Worm (Caenorhabditis elegans): ENCODE measurements around the gene hpk-1.

Gene hpk-1

DNA sequence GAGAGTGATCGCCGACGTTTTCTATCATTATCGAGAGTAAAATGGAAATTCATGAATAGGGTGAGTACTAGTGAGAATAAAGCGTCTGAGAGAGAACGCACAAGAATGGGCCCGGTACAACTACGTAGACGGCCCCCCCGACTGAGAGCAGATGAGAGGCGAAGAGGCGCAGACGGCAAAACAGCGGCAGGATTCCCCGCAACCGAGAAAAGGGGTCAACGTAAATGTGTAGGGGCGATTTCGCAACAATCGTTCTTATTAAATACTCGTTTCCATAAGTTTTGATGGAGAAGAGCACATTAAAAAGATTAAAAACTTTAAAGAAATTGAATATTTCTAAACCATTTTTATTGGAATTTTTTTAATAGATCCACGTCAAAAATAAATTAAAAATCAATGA lies 2.4 kb downstream of the hpk-1 start:
- TF ChIP-seq egl-27 (tag; optimal IDR thresholded peaks at IDR 0.05), result no peak
- TF ChIP-seq crh-2 (tag; optimal IDR thresholded peaks at IDR 0.05), result no peak
- peak; percentile 21 for TF ChIP-seq F13H6.1 (tag; optimal IDR thresholded peaks at IDR 0.05)
- no peak for TF ChIP-seq ceh-82 (tag; optimal IDR thresholded peaks at IDR 0.05)
- no peak for TF ChIP-seq elt-3 (tag; optimal IDR thresholded peaks at IDR 0.05)
- no peak for TF ChIP-seq ztf-11 (tag; optimal IDR thresholded peaks at IDR 0.05)
- TF ChIP-seq C34F6.9 (tag; optimal IDR thresholded peaks at IDR 0.05), result peak; percentile 36
- TF ChIP-seq ceh-16 (tag; optimal IDR thresholded peaks at IDR 0.05), result no peak
- TF ChIP-seq gmeb-1 (tag; optimal IDR thresholded peaks at IDR 0.05), result no peak
- TF ChIP-seq ZK546.5 (tag; optimal IDR thresholded peaks at IDR 0.05), result no peak
- TF ChIP-seq nhr-129 (tag; optimal IDR thresholded peaks at IDR 0.05), result no peak
- no peak for TF ChIP-seq dmd-4 (tag; optimal IDR thresholded peaks at IDR 0.05)
- TF ChIP-seq mbf-1 (tag; optimal IDR thresholded peaks at IDR 0.05), result no peak
- no peak for TF ChIP-seq nhr-11 (tag; optimal IDR thresholded peaks at IDR 0.05)
- no peak for TF ChIP-seq ama-1 (optimal IDR thresholded peaks at IDR 0.05)
- peak; percentile 44 for TF ChIP-seq sma-9 (GFP tag; optimal IDR thresholded peaks at IDR 0.05)
- TF ChIP-seq sma-9 (tag; optimal IDR thresholded peaks at IDR 0.05), result no peak
- no peak for TF ChIP-seq nhr-23 (tag; optimal IDR thresholded peaks at IDR 0.05)
- no peak for TF ChIP-seq ztf-1 (GFP tag; conservative IDR thresholded peaks at IDR 0.05)
- TF ChIP-seq fos-1 (tag; optimal IDR thresholded peaks at IDR 0.05), result no peak
- TF ChIP-seq nhr-12 (tag; optimal IDR thresholded peaks at IDR 0.05), result no peak
- TF ChIP-seq unc-55 (GFP tag; optimal IDR thresholded peaks at IDR 0.05), result peak; percentile 51
- TF ChIP-seq peb-1 (tag; optimal IDR thresholded peaks at IDR 0.05), result no peak
- TF ChIP-seq mdl-1 (tag; optimal IDR thresholded peaks at IDR 0.05), result no peak
- no peak for TF ChIP-seq nhr-237 (tag; optimal IDR thresholded peaks at IDR 0.05)
- no peak for TF ChIP-seq Y55F3AM.14 (GFP tag; optimal IDR thresholded peaks at IDR 0.05)
- TF ChIP-seq lsy-2 (tag; optimal IDR thresholded peaks at IDR 0.05), result peak in 1 of 2 experiments; percentile 4
- TF ChIP-seq lin-13 (GFP tag; optimal IDR thresholded peaks at IDR 0.05), result no peak

DNA sequence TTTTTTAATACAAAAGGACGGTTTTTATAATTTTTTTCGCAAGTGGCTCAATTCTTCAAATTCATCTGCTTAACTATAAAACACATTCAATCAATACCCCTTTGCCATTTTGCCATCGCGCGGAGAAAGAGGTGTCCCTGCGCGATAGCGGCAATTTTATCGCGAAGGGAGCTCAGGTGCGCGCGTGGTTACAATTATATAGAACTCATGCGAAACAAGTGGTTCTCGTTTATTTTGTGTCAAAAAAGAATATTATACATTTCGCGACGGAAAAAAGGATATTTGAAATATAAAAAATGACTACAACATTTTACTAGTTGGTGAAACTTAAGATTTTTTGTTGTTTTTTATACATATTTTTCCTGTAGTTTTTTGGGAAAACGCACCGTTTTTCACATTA lies 8.0 kb downstream of the hpk-1 start:
- TF ChIP-seq fos-1 (tag; optimal IDR thresholded peaks at IDR 0.05) (peak; percentile 99), sma-9 (GFP tag; optimal IDR thresholded peaks at IDR 0.05) (peak; percentile 99), sma-9 (tag; optimal IDR thresholded peaks at IDR 0.05) (no peak), nhr-11 (tag; optimal IDR thresholded peaks at IDR 0.05) (peak; percentile 87), ceh-16 (tag; optimal IDR thresholded peaks at IDR 0.05) (peak; percentile 96), ama-1 (optimal IDR thresholded peaks at IDR 0.05) (peak; percentile 66), zag-1 (tag; optimal IDR thresholded peaks at IDR 0.05) (peak; percentile 99), C34F6.9 (tag; optimal IDR thresholded peaks at IDR 0.05) (peak; percentile 99), unc-55 (GFP tag; optimal IDR thresholded peaks at IDR 0.05) (peak; percentile 99), lin-13 (GFP tag; optimal IDR thresholded peaks at IDR 0.05) (peak; percentile 99), lin-39 (tag; optimal IDR thresholded peaks at IDR 0.05) (peak; percentile 89), nhr-237 (tag; optimal IDR thresholded peaks at IDR 0.05) (peak; percentile 99), sem-4 (tag; optimal IDR thresholded peaks at IDR 0.05) (peak; percentile 99), skn-1 (tag; optimal IDR thresholded peaks at IDR 0.05) (peak; percentile 94), gmeb-1 (tag; optimal IDR thresholded peaks at IDR 0.05) (peak; percentile 94), nhr-23 (tag; optimal IDR thresholded peaks at IDR 0.05) (peak; percentile 49), mab-5 (tag; optimal IDR thresholded peaks at IDR 0.05) (peak; percentile 98), unc-62 (GFP tag; optimal IDR thresholded peaks at IDR 0.05) (peak; percentile 81), lin-11 (tag; optimal IDR thresholded peaks at IDR 0.05) (peak; percentile 100), blmp-1 (tag; optimal IDR thresholded peaks at IDR 0.05; ENCODE audit: insufficient read depth) (peak; percentile 85), elt-1 (tag; optimal IDR thresholded peaks at IDR 0.05) (peak; percentile 61), alr-1 (tag; optimal IDR thresholded peaks at IDR 0.05) (peak; percentile 66), egl-27 (tag; optimal IDR thresholded peaks at IDR 0.05) (peak; percentile 99), sma-3 (GFP tag; optimal IDR thresholded peaks at IDR 0.05) (peak; percentile 99), dmd-4 (tag; optimal IDR thresholded peaks at IDR 0.05) (peak; percentile 83), elt-3 (tag; optimal IDR thresholded peaks at IDR 0.05) (peak; percentile 36), nhr-77 (tag; optimal IDR thresholded peaks at IDR 0.05) (peak; percentile 98), aly-2 (tag; optimal IDR thresholded peaks at IDR 0.05) (no peak), R02D3.7 (tag; optimal IDR thresholded peaks at IDR 0.05) (peak; percentile 74), snpc-4 (tag; optimal IDR thresholded peaks at IDR 0.05) (peak; percentile 91), ztf-4 (tag; optimal IDR thresholded peaks at IDR 0.05) (peak; percentile 99), nhr-129 (tag; optimal IDR thresholded peaks at IDR 0.05) (peak; percentile 99), ztf-11 (tag; optimal IDR thresholded peaks at IDR 0.05) (peak; percentile 87), F13H6.1 (tag; optimal IDR thresholded peaks at IDR 0.05) (peak; percentile 99), nhr-10 (tag; optimal IDR thresholded peaks at IDR 0.05) (peak; percentile 100), ztf-1 (GFP tag; conservative IDR thresholded peaks at IDR 0.05) (peak; percentile 98), peb-1 (tag; optimal IDR thresholded peaks at IDR 0.05) (no peak), mdl-1 (tag; optimal IDR thresholded peaks at IDR 0.05) (peak; percentile 95 to 97), crh-2 (tag; optimal IDR thresholded peaks at IDR 0.05) (peak; percentile 100), unc-39 (tag; optimal IDR thresholded peaks at IDR 0.05) (peak; percentile 80), nhr-25 (tag; optimal IDR thresholded peaks at IDR 0.05) (peak; percentile 98), ZK546.5 (tag; optimal IDR thresholded peaks at IDR 0.05) (peak; percentile 83), ceh-82 (tag; optimal IDR thresholded peaks at IDR 0.05) (peak; percentile 99), nhr-6 (tag; optimal IDR thresholded peaks at IDR 0.05) (peak; percentile 98), lsy-2 (tag; optimal IDR thresholded peaks at IDR 0.05) (peak; percentile 97), Y55F3AM.14 (GFP tag; optimal IDR thresholded peaks at IDR 0.05) (peak; percentile 93), nhr-12 (tag; optimal IDR thresholded peaks at IDR 0.05) (peak; percentile 75), mbf-1 (tag; optimal IDR thresholded peaks at IDR 0.05) (peak; percentile 73)

All from whole organism, L2 larva.